Worm (Caenorhabditis elegans) whole organism, L1 larva: ENCODE results near the gene F59B2.8.

Source experiments
- Y116A8C.19 ChIP-seq: sonication (generic microtip); optimal IDR thresholded peaks from 2 replicates; lab custom pipeline; 2016; ENCODE audit warnings: missing compliant biosample characterization, missing genetic modification characterization, borderline replicate concordance
- aly-2 ChIP-seq: fragments of 150-350 bp; optimal IDR thresholded peaks from 2 replicates; lab custom pipeline; 2014; ENCODE audit warnings: missing biosample characterization, missing genetic modification characterization
- blmp-1 ChIP-seq: fragments of 150-350 bp; optimal IDR thresholded peaks from 2 replicates; lab custom pipeline; 2014; ENCODE audit warnings: missing biosample characterization, missing genetic modification characterization
- ceh-82 ChIP-seq, 3 experiments: fragments of 150-350 bp in 1 of 3; sonication (generic microtip) in 2 of 3; optimal IDR thresholded peaks; 2 replicates each; lab custom pipeline; 2014 to 2017; ENCODE audit warnings: missing biosample characterization in 3 of 3, missing genetic modification characterization in 3 of 3
- egl-27 ChIP-seq, 2 experiments: fragments of 150-350 bp in 1 of 2; sonication (generic microtip); optimal IDR thresholded peaks; 3 replicates each; lab custom pipeline; 2017 to 2018; ENCODE audit warnings: missing biosample characterization in 2 of 2, missing genetic modification characterization in 2 of 2, missing genetic modification reagents in 2 of 2
- grh-1 ChIP-seq: fragments of 200-800 bp; sonication (Bioruptor generic); IDR thresholded peaks from 2 replicates; pipeline ENCODE4 v1.3.6; 2022; ENCODE audit warnings: missing genetic modification reagents, missing genetic modification characterization, missing compliant biosample characterization
- hlh-4 ChIP-seq: sonication (generic microtip); optimal IDR thresholded peaks from 2 replicates; lab custom pipeline; 2016; ENCODE audit warnings: mild to moderate bottlenecking, missing genetic modification characterization, missing compliant biosample characterization
- lsy-2 ChIP-seq, 2 experiments: fragments of 150-350 bp; optimal IDR thresholded peaks; 2 replicates each; lab custom pipeline; 2014; ENCODE audit warnings: missing biosample characterization in 2 of 2, missing genetic modification characterization in 2 of 2
- nhr-84 ChIP-seq: sonication (generic microtip); optimal IDR thresholded peaks from 2 replicates; lab custom pipeline; 2017; ENCODE audit warnings: missing biosample characterization, missing genetic modification characterization
- pag-3 ChIP-seq: sonication (generic microtip); optimal IDR thresholded peaks from 2 replicates; lab custom pipeline; 2017; ENCODE audit warnings: missing genetic modification characterization, mild to moderate bottlenecking, missing compliant biosample characterization, antibody characterized with exemption, borderline replicate concordance; ENCODE audit not compliant: insufficient read depth
- rnt-1 ChIP-seq: sonication (generic microtip); optimal IDR thresholded peaks from 2 replicates; lab custom pipeline; 2016; ENCODE audit warnings: mild to moderate bottlenecking, missing genetic modification characterization, moderate library complexity, missing compliant biosample characterization
- tbx-2 ChIP-seq: sonication (generic microtip); optimal IDR thresholded peaks from 2 replicates; lab custom pipeline; 2016; ENCODE audit warnings: missing genetic modification characterization, missing compliant biosample characterization
- unc-130 ChIP-seq: fragments of 150-350 bp; optimal IDR thresholded peaks from 2 replicates; lab custom pipeline; 2017; ENCODE audit warnings: missing biosample characterization, missing genetic modification characterization, inconsistent platforms

- TF ChIP-seq unc-130 (tag; lab: Kevin White, UChicago) = no peak
- no peak for TF ChIP-seq lsy-2 (tag; optimal IDR thresholded peaks at IDR 0.05; lab: Kevin White, UChicago)
- TF ChIP-seq Y116A8C.19 (tag; lab: Kevin White, UChicago) = no peak
- no peak for TF ChIP-seq nhr-84 (tag; lab: Kevin White, UChicago)
- TF ChIP-seq aly-2 (tag; lab: Kevin White, UChicago) = no peak
- no peak for TF ChIP-seq egl-27 (tag; optimal IDR thresholded peaks at IDR 0.05; lab: Kevin White, UChicago)
- TF ChIP-seq pag-3 (tag; lab: Kevin White, UChicago) = no peak
- no peak for TF ChIP-seq ceh-82 (tag; optimal IDR thresholded peaks at IDR 0.05; lab: Kevin White, UChicago)
- TF ChIP-seq grh-1 = no peak
- TF ChIP-seq blmp-1 (tag; lab: Kevin White, UChicago) = peak; percentile 83
- TF ChIP-seq rnt-1 (tag; lab: Kevin White, UChicago) = no peak
- TF ChIP-seq hlh-4 (tag; lab: Kevin White, UChicago) = no peak
- TF ChIP-seq tbx-2 = no peak
Observed at ce11 chrIII:8983135-8983534, 26.9 kb downstream of the F59B2.8 start.
